Fruit fly (Drosophila melanogaster) whole organism, prepupa: ENCODE results near the gene CG10164.

Experiments
- Blimp-1 ChIP-seq: fragments of 200-800 bp; sonication (Bioruptor generic); optimal IDR thresholded peaks from 3 replicates; lab custom pipeline; 2017; ENCODE audit warnings: missing biosample characterization, missing genetic modification characterization, mild to moderate bottlenecking, moderate library complexity, missing genetic modification reagents
- CG10669 ChIP-seq: fragments of 200-800 bp; sonication (Bioruptor generic); optimal IDR thresholded peaks from 3 replicates; lab custom pipeline; 2018; ENCODE audit warnings: missing biosample characterization, mild to moderate bottlenecking, missing genetic modification characterization, moderate library complexity
- CG11294 ChIP-seq: fragments of 200-800 bp; sonication (Bioruptor generic); IDR thresholded peaks from 2 replicates; pipeline ENCODE4 v1.3.6; 2022; ENCODE audit warnings: missing biosample characterization, missing genetic modification characterization
- CG11762 ChIP-seq: fragments of 200-800 bp; sonication (Bioruptor generic); optimal IDR thresholded peaks from 3 replicates; lab custom pipeline; 2016; ENCODE audit warnings: missing biosample characterization, missing genetic modification characterization; ENCODE audit not compliant: insufficient read depth
- CG11902 ChIP-seq: fragments of 200-800 bp; sonication (Bioruptor generic); optimal IDR thresholded peaks from 3 replicates; lab custom pipeline; 2016; ENCODE audit warnings: missing biosample characterization, missing genetic modification characterization
- CG15336 ChIP-seq: fragments of 200-800 bp; sonication (Bioruptor generic); IDR thresholded peaks from 2 replicates; pipeline ENCODE4 v1.3.6; 2022; ENCODE audit warnings: missing biosample characterization, missing genetic modification characterization
- CG1621 ChIP-seq: fragments of 200-800 bp; sonication (Bioruptor generic); optimal IDR thresholded peaks from 3 replicates; lab custom pipeline; 2018; ENCODE audit warnings: missing biosample characterization, mild to moderate bottlenecking, missing genetic modification characterization
- CG3032 ChIP-seq: fragments of 200-800 bp; optimal IDR thresholded peaks from 2 replicates; lab custom pipeline; 2019; ENCODE audit warnings: missing biosample characterization, mild to moderate bottlenecking, missing genetic modification characterization, moderate library complexity
- CG31627 ChIP-seq: fragments of 200-800 bp; sonication (Bioruptor generic); optimal IDR thresholded peaks from 3 replicates; lab custom pipeline; 2016; ENCODE audit warnings: missing biosample characterization, missing genetic modification characterization
- CG32006 ChIP-seq: fragments of 200-800 bp; sonication (Bioruptor generic); optimal IDR thresholded peaks from 3 replicates; lab custom pipeline; 2017; ENCODE audit warnings: missing biosample characterization, mild to moderate bottlenecking, missing genetic modification characterization
- CG34406 ChIP-seq: fragments of 200-800 bp; sonication (Bioruptor generic); optimal IDR thresholded peaks from 3 replicates; lab custom pipeline; 2016; ENCODE audit warnings: missing biosample characterization, missing genetic modification characterization
- CG4318 ChIP-seq: fragments of 200-800 bp; sonication (Bioruptor generic); optimal IDR thresholded peaks from 3 replicates; lab custom pipeline; 2017; ENCODE audit warnings: missing biosample characterization, mild to moderate bottlenecking, missing genetic modification characterization
- CG6163 ChIP-seq: fragments of 200-800 bp; sonication (Bioruptor generic); IDR thresholded peaks from 3 replicates; pipeline ENCODE4 v1.3.6; 2022; ENCODE audit warnings: missing biosample characterization, missing genetic modification characterization
- CG6276 ChIP-seq: fragments of 200-800 bp; sonication (Bioruptor generic); optimal IDR thresholded peaks from 2 replicates; lab custom pipeline; 2017; ENCODE audit warnings: missing biosample characterization, mild to moderate bottlenecking, missing genetic modification characterization
- CG6792 ChIP-seq: fragments of 200-800 bp; sonication (Bioruptor generic); optimal IDR thresholded peaks from 3 replicates; lab custom pipeline; 2016; ENCODE audit warnings: missing biosample characterization, missing genetic modification characterization
- CG6808 ChIP-seq: fragments of 200-800 bp; sonication (Bioruptor generic); optimal IDR thresholded peaks from 3 replicates; lab custom pipeline; 2017; ENCODE audit warnings: missing biosample characterization, missing genetic modification characterization, mild to moderate bottlenecking, moderate library complexity, missing genetic modification reagents
- CG6854 ChIP-seq: fragments of 200-800 bp; sonication (Bioruptor generic); optimal IDR thresholded peaks from 2 replicates; lab custom pipeline; 2017; ENCODE audit warnings: missing biosample characterization, mild to moderate bottlenecking, missing genetic modification characterization
- CG8319 ChIP-seq: fragments of 200-800 bp; sonication (Bioruptor generic); optimal IDR thresholded peaks from 3 replicates; lab custom pipeline; 2016; ENCODE audit warnings: missing biosample characterization, missing genetic modification characterization
- CG8632 ChIP-seq: fragments of 200-800 bp; sonication (Bioruptor generic); optimal IDR thresholded peaks from 3 replicates; lab custom pipeline; 2016; ENCODE audit warnings: missing biosample characterization, missing genetic modification characterization
- CG9139 ChIP-seq: fragments of 200-800 bp; sonication (Bioruptor generic); optimal IDR thresholded peaks from 3 replicates; lab custom pipeline; 2017; ENCODE audit warnings: missing biosample characterization, mild to moderate bottlenecking, missing genetic modification characterization
- Eip75B ChIP-seq: fragments of 200-800 bp; sonication (Bioruptor generic); optimal IDR thresholded peaks from 3 replicates; lab custom pipeline; 2016; ENCODE audit warnings: missing biosample characterization, missing genetic modification characterization
- Eip78C ChIP-seq: fragments of 200-800 bp; sonication (Bioruptor generic); peaks from one replicate; lab custom pipeline; 2016; ENCODE audit warnings: missing biosample characterization, missing genetic modification characterization
- Eip93F ChIP-seq: fragments of 200-800 bp; sonication (Bioruptor generic); optimal IDR thresholded peaks from 2 replicates; lab custom pipeline; 2016; ENCODE audit warnings: missing biosample characterization, mild to moderate bottlenecking, missing genetic modification characterization
- Ets21C ChIP-seq: fragments of 200-800 bp; sonication (Bioruptor generic); optimal IDR thresholded peaks from 3 replicates; lab custom pipeline; 2016; ENCODE audit warnings: missing biosample characterization, missing genetic modification characterization
- Gug ChIP-seq: fragments of 200-800 bp; sonication (Bioruptor generic); IDR thresholded peaks from 2 replicates; pipeline ENCODE4 v1.3.6; 2022; ENCODE audit warnings: missing biosample characterization, missing genetic modification characterization
- Hr38 ChIP-seq: sonication (Bioruptor generic); optimal IDR thresholded peaks from 2 replicates; lab custom pipeline; 2016; ENCODE audit warnings: missing biosample characterization, missing genetic modification characterization
- Hr39 ChIP-seq: fragments of 200-800 bp; sonication (Bioruptor generic); optimal IDR thresholded peaks from 2 replicates; lab custom pipeline; 2016; ENCODE audit warnings: missing biosample characterization, missing genetic modification characterization
- Hr4 ChIP-seq: fragments of 200-800 bp; sonication (Bioruptor generic); optimal IDR thresholded peaks from 3 replicates; lab custom pipeline; 2016; ENCODE audit warnings: missing biosample characterization, missing genetic modification characterization
- Lpt ChIP-seq: fragments of 200-800 bp; sonication (Bioruptor generic); optimal IDR thresholded peaks from 3 replicates; lab custom pipeline; 2016; ENCODE audit warnings: missing biosample characterization, missing genetic modification characterization
- Met ChIP-seq: fragments of 200-800 bp; sonication (Bioruptor generic); optimal IDR thresholded peaks from 3 replicates; lab custom pipeline; 2016; ENCODE audit warnings: missing biosample characterization, missing genetic modification characterization
- OdsH ChIP-seq: fragments of 200-800 bp; sonication (Bioruptor generic); optimal IDR thresholded peaks from 3 replicates; lab custom pipeline; 2016; ENCODE audit warnings: missing biosample characterization, missing genetic modification characterization
- Smox ChIP-seq: fragments of 200-800 bp; sonication (Bioruptor generic); optimal IDR thresholded peaks from 3 replicates; lab custom pipeline; 2016; ENCODE audit warnings: missing biosample characterization, missing genetic modification characterization
- Sox102F ChIP-seq: fragments of 200-800 bp; sonication (Bioruptor generic); optimal IDR thresholded peaks from 2 replicates; lab custom pipeline; 2016; ENCODE audit warnings: missing biosample characterization, mild to moderate bottlenecking, missing genetic modification characterization
- Sox14 ChIP-seq: fragments of 200-800 bp; sonication (Bioruptor generic); optimal IDR thresholded peaks from 3 replicates; lab custom pipeline; 2016; ENCODE audit warnings: missing biosample characterization, missing genetic modification characterization
- Sox15 ChIP-seq: fragments of 200-800 bp; sonication (Bioruptor generic); optimal IDR thresholded peaks from 3 replicates; lab custom pipeline; 2016; ENCODE audit warnings: missing biosample characterization, missing genetic modification characterization
- acj6 ChIP-seq: fragments of 200-800 bp; sonication (Bioruptor generic); optimal IDR thresholded peaks from 3 replicates; lab custom pipeline; 2016; ENCODE audit warnings: missing biosample characterization, missing genetic modification characterization
- dac ChIP-seq: fragments of 200-800 bp; sonication (Bioruptor generic); optimal IDR thresholded peaks from 2 replicates; lab custom pipeline; 2017; ENCODE audit warnings: missing biosample characterization, mild to moderate bottlenecking, missing genetic modification characterization
- dsx ChIP-seq: fragments of 200-800 bp; optimal IDR thresholded peaks from 3 replicates; lab custom pipeline; 2019; ENCODE audit warnings: missing biosample characterization, mild to moderate bottlenecking, missing genetic modification characterization, moderate library complexity; ENCODE audit not compliant: poor library complexity, severe bottlenecking
- eg ChIP-seq: fragments of 200-800 bp; sonication (Bioruptor generic); IDR thresholded peaks from 3 replicates; pipeline ENCODE4 v1.3.6; 2022; ENCODE audit warnings: missing biosample characterization, missing genetic modification characterization
- esn ChIP-seq: fragments of 200-800 bp; sonication (Bioruptor generic); optimal IDR thresholded peaks from 2 replicates; lab custom pipeline; 2016; ENCODE audit warnings: missing biosample characterization, mild to moderate bottlenecking, missing genetic modification characterization, moderate library complexity
- fd59A ChIP-seq: fragments of 200-800 bp; sonication (Bioruptor generic); optimal IDR thresholded peaks from 2 replicates; lab custom pipeline; 2017; ENCODE audit warnings: missing biosample characterization, mild to moderate bottlenecking, missing genetic modification characterization, missing genetic modification reagents
- fd85E ChIP-seq: fragments of 200-800 bp; sonication (Bioruptor generic); optimal IDR thresholded peaks from 3 replicates; lab custom pipeline; 2016; ENCODE audit warnings: missing biosample characterization, missing genetic modification characterization
- fkh ChIP-seq: fragments of 200-800 bp; sonication (Bioruptor generic); optimal IDR thresholded peaks from 3 replicates; lab custom pipeline; 2017; ENCODE audit warnings: missing biosample characterization, mild to moderate bottlenecking, missing genetic modification characterization, moderate library complexity
- lz ChIP-seq: fragments of 200-800 bp; sonication (Bioruptor generic); optimal IDR thresholded peaks from 3 replicates; lab custom pipeline; 2016; ENCODE audit warnings: missing biosample characterization, missing genetic modification characterization
- net ChIP-seq: fragments of 200-800 bp; sonication (Bioruptor generic); optimal IDR thresholded peaks from 3 replicates; lab custom pipeline; 2016; ENCODE audit warnings: missing biosample characterization, missing genetic modification characterization
- pdm3 ChIP-seq: fragments of 200-800 bp; sonication (Bioruptor generic); optimal IDR thresholded peaks from 3 replicates; lab custom pipeline; 2016; ENCODE audit warnings: missing biosample characterization, missing genetic modification characterization
- salr ChIP-seq, 2 experiments: fragments of 200-800 bp; sonication (Bioruptor generic); optimal IDR thresholded peaks; 3 replicates each; lab custom pipeline; 2016 to 2018; ENCODE audit warnings: missing biosample characterization in 2 of 2, missing genetic modification characterization in 2 of 2, mild to moderate bottlenecking in 1 of 2
- svp ChIP-seq: fragments of 200-800 bp; sonication (Bioruptor generic); peaks from one replicate; lab custom pipeline; 2016; ENCODE audit warnings: missing biosample characterization, missing genetic modification characterization
- topi ChIP-seq: fragments of 200-800 bp; sonication (Bioruptor generic); optimal IDR thresholded peaks from 3 replicates; lab custom pipeline; 2016; ENCODE audit warnings: missing biosample characterization, missing genetic modification characterization
- vri ChIP-seq: fragments of 200-800 bp; sonication (Bioruptor generic); optimal IDR thresholded peaks from 3 replicates; lab custom pipeline; 2016; ENCODE audit warnings: missing biosample characterization, mild to moderate bottlenecking, missing genetic modification characterization

CG10164 gene

dm6 chr3R:23605315-23605881 lies 48.7 kb upstream of the CG10164 start, which contains the start of gene CG10184 (continued):
- TF ChIP-seq Lpt: no peak

- TF ChIP-seq Hr38 (GFP tag; lab: Kevin White, UChicago) (no peak), Sox102F (no peak), Hr39 (GFP tag; lab: Kevin White, UChicago) (no peak), Eip93F (GFP tag; lab: Kevin White, UChicago) (no peak), Smox (GFP tag; lab: Kevin White, UChicago) (no peak), CG10669 (no peak), CG32006 (GFP tag; lab: Kevin White, UChicago) (no peak), CG6792 (GFP tag; lab: Kevin White, UChicago) (no peak), salr (GFP tag; optimal IDR thresholded peaks at IDR 0.05; lab: Kevin White, UChicago) (no peak), Lpt (no peak), CG6276 (GFP tag; lab: Kevin White, UChicago) (no peak), Ets21C (GFP tag; lab: Kevin White, UChicago) (no peak), CG9139 (no peak), vri (GFP tag; lab: Kevin White, UChicago) (peak; percentile 60), dac (GFP tag; lab: Kevin White, UChicago) (no peak), CG34406 (GFP tag; lab: Kevin White, UChicago) (no peak), CG6163 (GFP tag; lab: Robert Waterston, UW) (0 out of 3 replicates have a peak, but pooled peaks have one; percentile 43), svp (GFP tag; lab: Kevin White, UChicago) (peak; percentile 81), CG15336 (GFP tag; lab: Robert Waterston, UW) (no peak), Eip75B (no peak), fd85E (GFP tag; lab: Kevin White, UChicago) (no peak), lz (GFP tag; lab: Kevin White, UChicago) (no peak), net (no peak), esn (GFP tag; lab: Kevin White, UChicago) (no peak), acj6 (GFP tag; lab: Kevin White, UChicago) (no peak), eg (GFP tag; lab: Robert Waterston, UW) (0 out of 3 replicates have a peak, but pooled peaks have one; percentile 22), CG6808 (GFP tag; lab: Kevin White, UChicago) (no peak), CG6854 (GFP tag; lab: Kevin White, UChicago) (no peak), CG8319 (GFP tag; lab: Kevin White, UChicago) (no peak), fkh (GFP tag; lab: Kevin White, UChicago) (peak; percentile 48), CG8632 (GFP tag; lab: Kevin White, UChicago) (no peak), Gug (no peak), Sox15 (GFP tag; lab: Kevin White, UChicago) (no peak), CG4318 (no peak), CG31627 (no peak), CG3032 (tag; lab: Kevin White, UChicago) (no peak), fd59A (no peak), CG11902 (GFP tag; lab: Kevin White, UChicago) (no peak), Hr4 (GFP tag; lab: Kevin White, UChicago) (no peak), dsx (GFP tag; lab: Kevin White, UChicago) (no peak), Sox14 (GFP tag; lab: Kevin White, UChicago) (no peak), CG1621 (tag; lab: Kevin White, UChicago) (no peak), Met (no peak), CG11294 (GFP tag; lab: Robert Waterston, UW) (no peak), topi (GFP tag; lab: Kevin White, UChicago) (no peak), pdm3 (GFP tag; lab: Kevin White, UChicago) (no peak), OdsH (GFP tag; lab: Kevin White, UChicago) (no peak), Blimp-1 (GFP tag; lab: Kevin White, UChicago) (peak; percentile 1), CG11762 (GFP tag; lab: Kevin White, UChicago) (no peak), Eip78C (peak; percentile 75)
Observed at dm6 chr3R:23601346-23601817, 44.6 kb upstream of the CG10164 start.
